Fruit fly (Drosophila melanogaster) whole organism, pupa: ENCODE results near the gene MTF-1.

Experiments used
- CG17806 ChIP-seq: fragments of 200-800 bp; sonication (Bioruptor generic); optimal IDR thresholded peaks from 2 replicates; lab custom pipeline; 2018; ENCODE audit warnings: missing biosample characterization, mild to moderate bottlenecking, missing genetic modification characterization, moderate library complexity
- CG32121 ChIP-seq: fragments of 200-800 bp; sonication (Bioruptor generic); IDR thresholded peaks from 2 replicates; pipeline ENCODE4 v1.3.6; 2022; ENCODE audit warnings: missing biosample characterization, missing genetic modification characterization
- CG8159 ChIP-seq: fragments of 200-800 bp; sonication (Bioruptor generic); optimal IDR thresholded peaks from 3 replicates; lab custom pipeline; 2018; ENCODE audit warnings: missing biosample characterization, mild to moderate bottlenecking, missing genetic modification characterization, moderate library complexity
- D1 ChIP-seq: fragments of 200-800 bp; sonication (Bioruptor generic); optimal IDR thresholded peaks from 2 replicates; lab custom pipeline; 2018; ENCODE audit warnings: missing biosample characterization, mild to moderate bottlenecking, missing genetic modification characterization, moderate library complexity
- Ets98B ChIP-seq: fragments of 200-800 bp; sonication (Bioruptor generic); IDR thresholded peaks from 2 replicates; pipeline ENCODE4 v1.3.6; 2022; ENCODE audit warnings: missing biosample characterization, missing genetic modification characterization
- Pif1B ChIP-seq: fragments of 200-800 bp; sonication (Bioruptor generic); optimal IDR thresholded peaks from 3 replicates; lab custom pipeline; 2016; ENCODE audit warnings: missing biosample characterization, missing genetic modification characterization
- Snoo ChIP-seq: fragments of 200-800 bp; sonication (Bioruptor generic); optimal IDR thresholded peaks from 3 replicates; lab custom pipeline; 2017; ENCODE audit warnings: missing biosample characterization, mild to moderate bottlenecking, missing genetic modification characterization, inconsistent platforms
- fd96Ca ChIP-seq: fragments of 200-800 bp; sonication (Bioruptor generic); IDR thresholded peaks from 3 replicates; pipeline ENCODE4 v1.3.6; 2022; ENCODE audit warnings: missing biosample characterization, missing genetic modification characterization
- gl ChIP-seq: fragments of 200-800 bp; sonication (Bioruptor generic); optimal IDR thresholded peaks from 2 replicates; lab custom pipeline; 2018; ENCODE audit warnings: missing biosample characterization, mild to moderate bottlenecking, missing genetic modification characterization

DNA sequence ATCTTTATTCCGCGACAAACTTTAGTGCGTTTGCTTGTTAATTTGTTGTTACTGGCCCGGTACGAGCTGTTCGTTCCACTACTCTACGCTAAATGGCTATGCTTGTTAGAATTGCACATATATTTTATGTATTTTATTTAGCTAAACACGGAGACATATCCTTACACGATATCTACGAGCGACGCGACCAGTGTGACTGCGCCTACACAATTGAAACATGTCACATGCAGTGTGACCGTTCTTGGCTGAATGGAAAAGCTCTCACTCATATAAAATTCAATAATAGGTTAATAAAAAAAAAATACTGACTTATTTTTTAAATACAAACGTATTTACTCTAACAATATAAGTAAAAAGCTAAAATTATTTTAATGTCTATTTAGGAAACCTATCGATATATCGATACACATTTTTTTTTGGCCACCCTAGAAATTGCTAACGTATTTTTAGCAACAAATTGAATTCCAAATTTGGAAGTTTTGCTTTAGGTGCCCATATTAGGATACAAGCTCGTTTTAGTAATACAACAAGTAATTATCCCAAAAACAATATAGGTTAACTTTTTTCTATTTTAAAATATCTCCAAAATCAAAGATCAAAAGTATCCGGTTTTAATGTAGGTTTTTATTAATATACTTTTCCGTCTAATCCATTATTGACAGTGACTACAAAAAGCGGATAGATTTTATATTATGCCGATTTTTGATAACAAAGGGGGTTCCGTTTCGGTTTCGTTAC lies 30.9 kb upstream of the MTF-1 start, which contains the start of gene CG4080:
- TF ChIP-seq Snoo (tag; lab: Kevin White, UChicago) = no peak
- no peak for TF ChIP-seq CG17806
- no peak for TF ChIP-seq Ets98B (GFP tag; lab: Robert Waterston, UW)
- TF ChIP-seq fd96Ca = no peak
- TF ChIP-seq D1 (tag; lab: Kevin White, UChicago) = no peak
- peak; percentile 68 for TF ChIP-seq CG8159 (tag; lab: Kevin White, UChicago)
- no peak for TF ChIP-seq gl (tag; lab: Kevin White, UChicago)
- TF ChIP-seq CG32121 (GFP tag; lab: Robert Waterston, UW) = no peak
- TF ChIP-seq Pif1B (GFP tag; lab: Kevin White, UChicago) = no peak
